Worm (Caenorhabditis elegans): Measurements from ENCODE around the gene popl-1.

popl-1 gene

ce11 chrIII:6379129-6379528 lies 51.6 kb downstream of the popl-1 start, which contains the start of gene C16A3.6 (continued):
- no peak for TF ChIP-seq F10B5.3 (tag; optimal IDR thresholded peaks at IDR 0.05)
- no peak for TF ChIP-seq mdt-29 (GFP tag; IDR thresholded peaks at IDR 0.05)
- TF ChIP-seq dpl-1 (GFP tag; optimal IDR thresholded peaks at IDR 0.05), result no peak
- no peak for TF ChIP-seq ceh-44 (GFP tag; IDR thresholded peaks at IDR 0.05)
- TF ChIP-seq lim-7 (GFP tag; IDR thresholded peaks at IDR 0.05), result no peak
- no peak for TF ChIP-seq madf-9 (GFP tag; conservative IDR thresholded peaks at IDR 0.05)
- TF ChIP-seq hlh-30 (tag; optimal IDR thresholded peaks at IDR 0.05; ENCODE audit: insufficient read depth), result peak; percentile 75
- TF ChIP-seq duxl-1 (tag; optimal IDR thresholded peaks at IDR 0.05; ENCODE audit: poor library complexity), result no peak
- TF ChIP-seq ama-1 (optimal IDR thresholded peaks at IDR 0.05), result peak; percentile 32
- TF ChIP-seq snpc-1.2 (GFP tag; IDR thresholded peaks at IDR 0.05), result no peak
- no peak for TF ChIP-seq ces-1 (GFP tag; optimal IDR thresholded peaks at IDR 0.05)
- TF ChIP-seq jun-1 (tag; optimal IDR thresholded peaks at IDR 0.05), result no peak
- TF ChIP-seq zfp-3 (GFP tag; conservative IDR thresholded peaks at IDR 0.05), result no peak
- TF ChIP-seq ctbp-1 (GFP tag; IDR thresholded peaks at IDR 0.05), result no peak
- TF ChIP-seq F44E2.7 (GFP tag; IDR thresholded peaks at IDR 0.05), result no peak
- no peak for TF ChIP-seq ztf-11 (tag; optimal IDR thresholded peaks at IDR 0.05)

All from whole organism, L4 larva.